Worm (Caenorhabditis elegans) whole organism, L3 larva: ENCODE data around the gene asp-4.

Experiments used
- R02D3.7 ChIP-seq: fragments of 150-350 bp; optimal IDR thresholded peaks from 2 replicates; lab custom pipeline; 2014; ENCODE audit warnings: missing biosample characterization, missing genetic modification characterization
- ceh-16 ChIP-seq: sonication (generic microtip); optimal IDR thresholded peaks from 2 replicates; lab custom pipeline; 2017; ENCODE audit warnings: missing biosample characterization, missing genetic modification characterization
- ceh-28 ChIP-seq: fragments of 150-350 bp; optimal IDR thresholded peaks from 2 replicates; lab custom pipeline; 2014; ENCODE audit warnings: missing biosample characterization, missing genetic modification reagents, missing genetic modification characterization
- egl-5 ChIP-seq: fragments of 150-350 bp; optimal IDR thresholded peaks from 2 replicates; lab custom pipeline; 2017; ENCODE audit warnings: missing biosample characterization, missing genetic modification reagents, missing genetic modification characterization, inconsistent platforms
- elt-2 ChIP-seq: sonication (generic microtip); optimal IDR thresholded peaks from 2 replicates; lab custom pipeline; 2016; ENCODE audit warnings: missing genetic modification reagents, mild to moderate bottlenecking, missing genetic modification characterization, missing compliant biosample characterization
- elt-3 ChIP-seq, 3 experiments: fragments of 150-350 bp in 1 of 3; sonication (generic microtip) in 2 of 3; optimal IDR thresholded peaks; 2 replicates in 2 of 3; 4 replicates in 1 of 3; lab custom pipeline; 2014 to 2017; ENCODE audit warnings: missing biosample characterization in 3 of 3, missing genetic modification characterization in 3 of 3
- fkh-10 ChIP-seq: sonication (generic microtip); optimal IDR thresholded peaks from 2 replicates; lab custom pipeline; 2017; ENCODE audit warnings: missing biosample characterization, missing genetic modification reagents, missing genetic modification characterization
- jun-1 ChIP-seq: fragments of 150-350 bp; optimal IDR thresholded peaks from 2 replicates; lab custom pipeline; 2014; ENCODE audit warnings: missing biosample characterization, missing genetic modification reagents, missing genetic modification characterization
- lin-15B ChIP-seq: fragments of 150-350 bp; optimal IDR thresholded peaks from 2 replicates; lab custom pipeline; 2014; ENCODE audit warnings: missing biosample characterization, missing genetic modification characterization
- lin-39 ChIP-seq: fragments of 150-350 bp; optimal IDR thresholded peaks from 2 replicates; lab custom pipeline; 2018; ENCODE audit warnings: missing biosample characterization, missing genetic modification reagents, missing genetic modification characterization
- lsy-12 ChIP-seq: sonication (generic microtip); optimal IDR thresholded peaks from 2 replicates; lab custom pipeline; 2016; ENCODE audit warnings: mild to moderate bottlenecking, missing genetic modification characterization, missing compliant biosample characterization
- mml-1 ChIP-seq: fragments of 150-350 bp; sonication (generic microtip); optimal IDR thresholded peaks from 3 replicates; lab custom pipeline; 2014; ENCODE audit warnings: missing biosample characterization, missing genetic modification characterization
- nfya-1 ChIP-seq: sonication (generic microtip); optimal IDR thresholded peaks from 2 replicates; lab custom pipeline; 2017; ENCODE audit warnings: missing genetic modification characterization, mild to moderate bottlenecking, missing compliant biosample characterization, antibody characterized with exemption, moderate library complexity; ENCODE audit not compliant: insufficient read depth
- nhr-12 ChIP-seq: fragments of 150-350 bp; optimal IDR thresholded peaks from 2 replicates; lab custom pipeline; 2014; ENCODE audit warnings: missing biosample characterization, missing genetic modification characterization
- nhr-23 ChIP-seq: fragments of 150-350 bp; optimal IDR thresholded peaks from 2 replicates; lab custom pipeline; 2014; ENCODE audit warnings: missing biosample characterization, missing genetic modification reagents, missing genetic modification characterization
- nhr-28 ChIP-seq: fragments of 150-350 bp; optimal IDR thresholded peaks from 2 replicates; lab custom pipeline; 2014; ENCODE audit warnings: missing biosample characterization, missing genetic modification characterization
- nhr-67 ChIP-seq: fragments of 150-350 bp; optimal IDR thresholded peaks from 2 replicates; lab custom pipeline; 2014; ENCODE audit warnings: missing biosample characterization, missing genetic modification characterization
- nhr-76 ChIP-seq: fragments of 150-350 bp; sonication (generic microtip); optimal IDR thresholded peaks from 5 replicates; lab custom pipeline; 2014; ENCODE audit warnings: missing biosample characterization, missing genetic modification characterization
- nhr-77 ChIP-seq: fragments of 150-350 bp; optimal IDR thresholded peaks from 2 replicates; lab custom pipeline; 2014; ENCODE audit warnings: missing biosample characterization, missing genetic modification characterization
- pha-4 ChIP-seq: fragments of 150-350 bp; optimal IDR thresholded peaks from 2 replicates; lab custom pipeline; 2014; ENCODE audit warnings: missing biosample characterization, missing genetic modification reagents, missing genetic modification characterization
- pqm-1 ChIP-seq: fragments of 150-350 bp; optimal IDR thresholded peaks from 2 replicates; lab custom pipeline; 2017; ENCODE audit warnings: missing biosample characterization, missing genetic modification characterization, inconsistent platforms
- skn-1 ChIP-seq: fragments of 150-350 bp; optimal IDR thresholded peaks from 2 replicates; lab custom pipeline; 2014; ENCODE audit warnings: missing biosample characterization, missing genetic modification characterization
- tbx-2 ChIP-seq: sonication (generic microtip); optimal IDR thresholded peaks from 2 replicates; lab custom pipeline; 2016; ENCODE audit warnings: mild to moderate bottlenecking, missing genetic modification characterization, missing compliant biosample characterization
- unc-39 ChIP-seq: sonication (generic microtip); optimal IDR thresholded peaks from 4 replicates; lab custom pipeline; 2017; ENCODE audit warnings: missing biosample characterization, missing genetic modification characterization
- unc-62 ChIP-seq: fragments of 150-350 bp; sonication (generic microtip); optimal IDR thresholded peaks from 4 replicates; lab custom pipeline; 2014; ENCODE audit warnings: missing biosample characterization, missing genetic modification reagents, missing genetic modification characterization

Gene asp-4

ce11 chrX:13209026-13209425 lies 12.2 kb downstream of the asp-4 start:
- TF ChIP-seq mml-1 (tag; lab: Kevin White, UChicago): no peak
- no peak for TF ChIP-seq pha-4 (tag; lab: Kevin White, UChicago)
- no peak for TF ChIP-seq unc-62 (GFP tag; lab: Kevin White, UChicago)
- TF ChIP-seq nhr-67 (tag; lab: Kevin White, UChicago): no peak
- peak; percentile 1 for TF ChIP-seq fkh-10 (GFP tag; lab: Kevin White, UChicago)
- TF ChIP-seq nhr-12 (tag; lab: Kevin White, UChicago): no peak
- TF ChIP-seq nfya-1 (tag; lab: Kevin White, UChicago): peak; percentile 28
- TF ChIP-seq elt-2 (tag; lab: Kevin White, UChicago): no peak
- no peak for TF ChIP-seq nhr-28
- no peak for TF ChIP-seq nhr-76 (tag; lab: Kevin White, UChicago)

ce11 chrX:13206911-13207310 lies 14.4 kb downstream of the asp-4 start:
- TF ChIP-seq lin-39 (peak; percentile 16), nfya-1 (tag; lab: Kevin White, UChicago) (peak; percentile 7), elt-2 (tag; lab: Kevin White, UChicago) (no peak)

- no peak for TF ChIP-seq ceh-16 (tag; lab: Kevin White, UChicago)
- TF ChIP-seq lin-39: peak; percentile 32
Observed at ce11 chrX:13206011-13206410, 15.3 kb downstream of the asp-4 start.

DNA sequence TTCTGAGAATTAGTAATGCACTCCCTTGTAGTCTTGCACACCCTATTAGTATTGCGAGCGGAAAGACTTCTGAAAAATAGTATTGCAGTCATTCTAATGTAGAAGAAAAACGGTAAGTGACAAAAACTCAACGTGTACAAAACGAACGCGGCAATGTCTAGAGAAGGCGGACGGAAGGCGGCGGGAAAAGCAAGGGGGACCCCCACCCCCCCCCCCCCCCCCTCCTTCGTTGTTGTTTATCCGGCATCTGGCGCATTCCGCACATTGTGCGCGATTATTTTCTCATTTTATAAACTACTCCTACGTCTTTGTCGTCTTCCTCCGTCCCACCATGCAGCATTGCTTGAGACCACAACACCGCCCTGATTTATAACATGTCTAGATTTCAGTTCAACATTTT lies 18.9 kb downstream of the asp-4 start:
- TF ChIP-seq lsy-12 (no peak), skn-1 (no peak), fkh-10 (GFP tag; lab: Kevin White, UChicago) (no peak), lin-39 (no peak)

- TF ChIP-seq fkh-10 (GFP tag; lab: Kevin White, UChicago) (peak; percentile 67), egl-5 (tag; lab: Kevin White, UChicago) (no peak)
Observed at ce11 chrX:13201401-13201800, 19.9 kb downstream of the asp-4 start, which contains the start of gene unc-9. Gene unc-9 (plus strand): TSS chrX:13201770.

DNA sequence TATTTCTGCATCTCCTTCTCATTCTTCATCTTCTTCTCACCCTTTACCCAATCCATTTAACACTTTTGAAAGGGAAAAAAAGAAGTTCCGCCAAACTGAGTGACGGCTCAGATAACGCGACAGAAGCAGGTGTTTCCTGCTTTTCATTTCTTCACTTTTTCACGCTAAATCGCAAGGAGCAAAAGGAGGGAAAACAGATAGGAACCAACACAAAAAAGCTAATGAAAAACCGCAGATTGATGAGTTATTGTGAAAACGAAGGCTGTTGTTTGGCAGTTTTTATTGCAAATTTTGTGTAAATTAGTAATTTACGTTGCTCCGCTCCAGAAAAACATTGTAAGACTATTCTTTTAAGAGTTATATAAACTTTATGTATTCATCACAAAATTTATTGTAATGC lies 20.9 kb downstream of the asp-4 start:
- TF ChIP-seq skn-1 (no peak), nhr-77 (tag; lab: Kevin White, UChicago) (no peak), egl-5 (tag; lab: Kevin White, UChicago) (peak; percentile 69)

DNA sequence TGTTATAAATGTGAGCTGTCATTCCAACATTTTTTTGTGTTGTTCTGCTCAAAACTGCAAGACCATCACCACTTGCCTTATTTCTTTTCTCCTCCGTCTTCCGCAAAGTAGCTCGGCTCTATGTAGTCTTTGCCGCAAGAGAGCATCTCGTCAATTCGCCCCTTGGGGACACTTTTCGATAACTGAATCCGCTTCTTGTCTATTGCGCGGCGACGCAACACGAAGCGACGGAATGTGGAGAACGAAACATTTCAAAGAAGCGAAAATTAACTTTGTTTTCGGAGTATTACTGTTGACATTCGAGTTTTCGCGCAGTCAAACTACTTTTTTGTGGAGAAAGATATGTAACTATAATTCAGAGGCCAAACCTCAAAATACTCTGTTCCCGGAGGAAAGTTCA lies 23.1 kb downstream of the asp-4 start:
- TF ChIP-seq lsy-12 (no peak), R02D3.7 (tag; lab: Kevin White, UChicago) (no peak), ceh-28 (tag; lab: Kevin White, UChicago) (no peak), skn-1 (no peak), lin-39 (peak; percentile 0), fkh-10 (GFP tag; lab: Kevin White, UChicago) (peak; percentile 29)
- TF ChIP-seq, all 47 proteins: peak for 2

DNA sequence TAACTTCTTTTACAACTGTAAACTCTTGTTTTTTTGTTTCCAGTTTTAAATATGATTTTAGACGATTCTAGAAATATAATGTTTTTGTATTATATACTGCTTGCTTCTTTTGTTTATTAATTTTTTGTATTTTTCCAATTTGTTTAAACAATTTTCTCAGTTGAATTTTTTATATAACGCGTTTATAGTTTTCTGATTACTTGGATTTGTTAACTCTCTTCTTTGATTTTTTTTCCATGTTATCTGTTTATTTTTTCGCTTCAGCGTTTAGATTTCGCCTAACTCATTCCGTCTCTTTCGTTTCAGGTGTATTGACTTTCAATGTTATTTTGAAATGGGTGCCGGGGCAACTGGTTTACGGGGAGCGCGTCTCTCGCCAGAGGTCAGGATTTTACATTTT lies 30.4 kb downstream of the asp-4 start, which contains the start of gene gpa-6:
Gene gpa-6, plus strand, starts transcription at position 301 of the 400 bp plus-strand sequence.
- TF ChIP-seq nhr-23 (tag; lab: Kevin White, UChicago) (no peak), nhr-28 (no peak), tbx-2 (tag; lab: Kevin White, UChicago) (no peak), elt-3 (tag; optimal IDR thresholded peaks at IDR 0.05; lab: Kevin White, UChicago) (no peak), lsy-12 (no peak), ceh-16 (tag; lab: Kevin White, UChicago) (no peak), unc-39 (no peak), lin-15B (tag; lab: Kevin White, UChicago) (no peak), nhr-77 (tag; lab: Kevin White, UChicago) (no peak), nhr-76 (tag; lab: Kevin White, UChicago) (no peak), pqm-1 (tag; lab: Kevin White, UChicago) (no peak)

DNA sequence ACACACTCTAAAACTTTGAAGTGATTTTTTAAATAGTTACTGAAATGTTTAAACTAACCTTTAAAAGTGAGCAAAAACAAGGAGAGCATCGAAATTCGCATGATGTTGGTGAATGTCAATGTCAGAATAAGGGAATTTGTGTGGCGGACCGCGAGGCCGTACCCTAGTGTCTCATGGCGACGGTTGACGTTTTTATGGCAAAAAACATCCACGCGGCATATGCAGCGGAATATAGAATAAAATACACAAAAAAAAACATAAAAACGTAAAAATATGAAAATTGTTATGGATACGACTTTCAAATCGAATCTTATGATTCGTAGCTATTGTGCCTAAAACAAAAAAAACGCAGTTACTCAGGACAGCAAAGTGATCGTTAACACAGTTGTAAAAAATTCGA lies 31.4 kb downstream of the asp-4 start, which contains the start of gene cwp-5:
Gene cwp-5, minus strand, starts transcription at position 101 of the 400 bp plus-strand sequence.
- TF ChIP-seq tbx-2 (tag; lab: Kevin White, UChicago): no peak
- no peak for TF ChIP-seq jun-1 (tag; lab: Kevin White, UChicago)
